Worm (Caenorhabditis elegans) whole organism, young adult: ENCODE results near the gene arrd-25.
A peak's percentile ranks its signal among the peaks of the same experiment; 100 is the strongest.

ENCODE experiments used
- F49E8.2 ChIP-seq: sonication (generic microtip); optimal IDR thresholded peaks from 3 replicates; lab custom pipeline; 2017; ENCODE audit warnings: missing genetic modification characterization, mild to moderate bottlenecking, missing compliant biosample characterization, antibody characterized with exemption, moderate library complexity; ENCODE audit not compliant: insufficient read depth
- F52B5.7 ChIP-seq: sonication (generic microtip); optimal IDR thresholded peaks from 2 replicates; lab custom pipeline; 2016; ENCODE audit warnings: mild to moderate bottlenecking, missing genetic modification characterization, missing compliant biosample characterization
- F55B11.4 ChIP-seq: sonication (generic microtip); optimal IDR thresholded peaks from 2 replicates; lab custom pipeline; 2016; ENCODE audit warnings: missing compliant biosample characterization, missing genetic modification characterization, borderline replicate concordance; ENCODE audit not compliant: insufficient read depth
- F57A8.1 ChIP-seq: fragments of 200-800 bp; sonication (Bioruptor generic); optimal IDR thresholded peaks from 2 replicates; lab custom pipeline; 2018; ENCODE audit warnings: mild to moderate bottlenecking, missing genetic modification characterization, moderate library complexity, missing compliant biosample characterization
- T26A5.8 ChIP-seq: sonication (generic microtip); optimal IDR thresholded peaks from 2 replicates; lab custom pipeline; 2016; ENCODE audit warnings: missing genetic modification characterization, missing compliant biosample characterization
- Y67H2A.10 ChIP-seq: fragments of 200-800 bp; sonication (Bioruptor generic); conservative IDR thresholded peaks from 2 replicates; pipeline ENCODE4 v1.3.6; 2022; ENCODE audit warnings: missing genetic modification reagents, missing genetic modification characterization, missing compliant biosample characterization
- Y79H2A.3 ChIP-seq: fragments of 200-800 bp; sonication (Bioruptor generic); conservative IDR thresholded peaks from 2 replicates; pipeline ENCODE4 v1.3.6; 2022; ENCODE audit warnings: missing genetic modification reagents, missing genetic modification characterization, missing compliant biosample characterization
- Y95B8A.8 ChIP-seq: fragments of 200-800 bp; sonication (Bioruptor generic); IDR thresholded peaks from 2 replicates; pipeline ENCODE4 v1.3.6; 2022; ENCODE audit warnings: missing genetic modification reagents, missing genetic modification characterization, missing compliant biosample characterization
- ccch-3 ChIP-seq: fragments of 200-800 bp; sonication (Bioruptor generic); optimal IDR thresholded peaks from 2 replicates; lab custom pipeline; 2018; ENCODE audit warnings: mild to moderate bottlenecking, missing genetic modification characterization, missing compliant biosample characterization
- cebp-1 ChIP-seq, 2 experiments: fragments of 200-800 bp in 1 of 2; sonication (Bioruptor generic) in 1 of 2; sonication (generic microtip) in 1 of 2; IDR thresholded peaks in 1 of 2; optimal IDR thresholded peaks in 1 of 2; 2 replicates each; pipeline versions ENCODE4 v1.3.6 to Lab custom; 2017 to 2022; ENCODE audit warnings: missing compliant biosample characterization in 2 of 2, missing genetic modification characterization in 2 of 2, mild to moderate bottlenecking in 1 of 2, missing genetic modification reagents in 1 of 2, moderate library complexity in 1 of 2
- cebp-2 ChIP-seq: fragments of 200-800 bp; sonication (Bioruptor generic); IDR thresholded peaks from 2 replicates; pipeline ENCODE4 v1.3.6; 2022; ENCODE audit warnings: missing genetic modification characterization, missing compliant biosample characterization
- ceh-27 ChIP-seq: fragments of 200-800 bp; sonication (Bioruptor generic); optimal IDR thresholded peaks from 2 replicates; lab custom pipeline; 2018; ENCODE audit warnings: mild to moderate bottlenecking, missing genetic modification characterization, moderate library complexity, missing compliant biosample characterization
- ceh-58 ChIP-seq: fragments of 200-800 bp; sonication (Bioruptor generic); IDR thresholded peaks from 2 replicates; pipeline ENCODE4 v1.3.6; 2022; ENCODE audit warnings: missing genetic modification characterization, missing compliant biosample characterization
- die-1 ChIP-seq: sonication (generic microtip); optimal IDR thresholded peaks from 2 replicates; lab custom pipeline; 2016; ENCODE audit warnings: missing genotype, mild to moderate bottlenecking, missing genetic modification characterization, missing compliant biosample characterization
- efl-1 ChIP-seq: fragments of 150-350 bp; optimal IDR thresholded peaks from 2 replicates; lab custom pipeline; 2014; ENCODE audit warnings: missing biosample characterization, missing genetic modification reagents, missing genetic modification characterization
- ets-4 ChIP-seq: fragments of 200-800 bp; sonication (Bioruptor generic); optimal IDR thresholded peaks from 2 replicates; lab custom pipeline; 2018; ENCODE audit warnings: mild to moderate bottlenecking, missing genetic modification characterization, missing compliant biosample characterization
- hmg-1.2 ChIP-seq: fragments of 200-800 bp; sonication (Bioruptor generic); IDR thresholded peaks from 2 replicates; pipeline ENCODE4 v1.3.6; 2022; ENCODE audit warnings: missing genetic modification reagents, missing genetic modification characterization, missing compliant biosample characterization
- hmg-20 ChIP-seq: fragments of 200-800 bp; sonication (Bioruptor generic); IDR thresholded peaks from 2 replicates; pipeline ENCODE4 v1.3.6; 2022; ENCODE audit warnings: missing genetic modification reagents, missing genetic modification characterization, missing compliant biosample characterization
- lin-26 ChIP-seq: fragments of 200-800 bp; sonication (Bioruptor generic); IDR thresholded peaks from 2 replicates; pipeline ENCODE4 v1.3.6; 2022; ENCODE audit warnings: missing genetic modification reagents, missing genetic modification characterization, missing compliant biosample characterization
- lin-54 ChIP-seq: fragments of 200-800 bp; sonication (Bioruptor generic); optimal IDR thresholded peaks from 2 replicates; lab custom pipeline; 2018; ENCODE audit warnings: mild to moderate bottlenecking, missing genetic modification characterization, missing compliant biosample characterization
- lsy-27 ChIP-seq: sonication (generic microtip); optimal IDR thresholded peaks from 2 replicates; lab custom pipeline; 2017; ENCODE audit warnings: missing genetic modification characterization, mild to moderate bottlenecking, missing compliant biosample characterization, antibody characterized with exemption, missing genotype, borderline replicate concordance; ENCODE audit not compliant: insufficient read depth
- mcd-1 ChIP-seq: fragments of 200-800 bp; sonication (Bioruptor generic); IDR thresholded peaks from 2 replicates; pipeline ENCODE4 v1.3.6; 2022; ENCODE audit warnings: missing genetic modification reagents, missing genetic modification characterization, missing compliant biosample characterization
- mel-28 ChIP-seq: sonication (generic microtip); optimal IDR thresholded peaks from 2 replicates; lab custom pipeline; 2016; ENCODE audit warnings: borderline replicate concordance, mild to moderate bottlenecking, missing genetic modification characterization, missing compliant biosample characterization
- mes-4 ChIP-seq: sonication (generic microtip); optimal IDR thresholded peaks from 2 replicates; lab custom pipeline; 2016; ENCODE audit warnings: missing genotype, missing genetic modification characterization, missing compliant biosample characterization
- nfya-2 ChIP-seq: fragments of 200-800 bp; sonication (Bioruptor generic); IDR thresholded peaks from 2 replicates; pipeline ENCODE4 v1.3.6; 2022; ENCODE audit warnings: missing genetic modification reagents, missing genetic modification characterization, missing compliant biosample characterization
- nhr-120 ChIP-seq: fragments of 200-800 bp; sonication (Bioruptor generic); IDR thresholded peaks from 2 replicates; pipeline ENCODE4 v1.3.6; 2022; ENCODE audit warnings: missing genetic modification characterization, missing compliant biosample characterization
- nhr-90 ChIP-seq: sonication (generic microtip); optimal IDR thresholded peaks from 2 replicates; lab custom pipeline; 2016; ENCODE audit warnings: missing genotype, mild to moderate bottlenecking, missing genetic modification characterization, missing compliant biosample characterization
- pbrm-1 ChIP-seq: fragments of 200-800 bp; sonication (Bioruptor generic); IDR thresholded peaks from 2 replicates; pipeline ENCODE4 v1.3.6; 2022; ENCODE audit warnings: missing genetic modification reagents, missing genetic modification characterization, missing compliant biosample characterization
- rcor-1 ChIP-seq: fragments of 200-800 bp; sonication (Bioruptor generic); IDR thresholded peaks from 2 replicates; pipeline ENCODE4 v1.3.6; 2022; ENCODE audit warnings: missing genetic modification reagents, missing genetic modification characterization, missing compliant biosample characterization
- snpc-1.3 ChIP-seq: sonication (generic microtip); optimal IDR thresholded peaks from 2 replicates; lab custom pipeline; 2017; ENCODE audit warnings: missing genetic modification characterization, mild to moderate bottlenecking, missing compliant biosample characterization, antibody characterized with exemption, moderate library complexity, missing genotype, missing genetic modification reagents; ENCODE audit not compliant: insufficient read depth
- somi-1 ChIP-seq: fragments of 200-800 bp; sonication (Bioruptor generic); optimal IDR thresholded peaks from 2 replicates; lab custom pipeline; 2018; ENCODE audit warnings: mild to moderate bottlenecking, missing genetic modification characterization, missing compliant biosample characterization
- sptf-2 ChIP-seq: fragments of 200-800 bp; sonication (Bioruptor generic); optimal IDR thresholded peaks from 2 replicates; lab custom pipeline; 2018; ENCODE audit warnings: mild to moderate bottlenecking, missing genetic modification characterization, missing compliant biosample characterization
- tbp1 ChIP-seq: fragments of 200-800 bp; sonication (Bioruptor generic); optimal IDR thresholded peaks from 2 replicates; lab custom pipeline; 2018; ENCODE audit warnings: mild to moderate bottlenecking, missing genetic modification characterization, missing compliant biosample characterization
- unc-62 ChIP-seq: fragments of 150-350 bp; optimal IDR thresholded peaks from 2 replicates; lab custom pipeline; 2014; ENCODE audit warnings: missing biosample characterization, missing genetic modification reagents, missing genetic modification characterization
- ztf-18 ChIP-seq: sonication (generic microtip); optimal IDR thresholded peaks from 2 replicates; lab custom pipeline; 2016; ENCODE audit warnings: missing genotype, mild to moderate bottlenecking, missing genetic modification characterization, missing compliant biosample characterization
- ztf-22 ChIP-seq: fragments of 200-800 bp; sonication (Bioruptor generic); optimal IDR thresholded peaks from 2 replicates; lab custom pipeline; 2018; ENCODE audit warnings: mild to moderate bottlenecking, missing genetic modification characterization, moderate library complexity, missing compliant biosample characterization
- ztf-3 ChIP-seq: fragments of 200-800 bp; sonication (Bioruptor generic); optimal IDR thresholded peaks from 2 replicates; lab custom pipeline; 2018; ENCODE audit warnings: mild to moderate bottlenecking, missing genetic modification characterization, missing compliant biosample characterization

Gene arrd-25

DNA sequence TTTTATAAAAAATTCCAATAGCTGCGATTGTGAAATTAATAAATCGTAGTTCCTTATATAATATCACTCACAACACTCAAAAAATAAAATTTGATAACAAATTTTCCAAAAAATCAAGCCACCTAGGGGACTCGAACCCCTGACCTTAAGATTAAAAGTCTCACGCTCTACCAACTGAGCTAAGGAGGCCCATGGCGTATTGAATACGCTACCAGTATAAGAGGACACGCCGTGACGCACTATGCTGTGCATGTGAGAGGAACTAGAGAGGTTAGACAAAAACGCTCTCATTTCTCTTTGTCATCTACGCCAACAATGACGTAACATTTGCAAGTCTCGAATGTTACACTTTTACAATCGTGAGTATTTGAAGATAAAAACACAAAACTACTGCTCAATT lies 30.2 kb downstream of the arrd-25 start (continued):
- peak; percentile 97 for TF ChIP-seq die-1 (tag; lab: Kevin White, UChicago)
- TF ChIP-seq efl-1 (GFP tag; lab: Kevin White, UChicago) = no peak
- TF ChIP-seq nfya-2 (GFP tag; lab: Robert Waterston, UW) = no peak
- TF ChIP-seq Y95B8A.8 (GFP tag; lab: Robert Waterston, UW) = peak; percentile 74; the same call in 1 of the 2 replicates
- peak; percentile 30 for TF ChIP-seq F49E8.2 (tag; lab: Kevin White, UChicago)
- TF ChIP-seq mel-28 (tag; lab: Kevin White, UChicago) = peak; percentile 77
- TF ChIP-seq mcd-1 (GFP tag; lab: Robert Waterston, UW) = no peak; the same call in none of the 2 replicates
- TF ChIP-seq F57A8.1 (GFP tag; lab: Kevin White, UChicago) = peak; percentile 38
- peak; percentile 94; the same call in 1 of the 2 replicates for TF ChIP-seq ceh-58 (GFP tag; lab: Robert Waterston, UW)
- TF ChIP-seq Y79H2A.3 (GFP tag; lab: Robert Waterston, UW) = peak; percentile 89
- TF ChIP-seq lsy-27 (tag; lab: Kevin White, UChicago) = no peak
- TF ChIP-seq sptf-2 (GFP tag; lab: Kevin White, UChicago) = peak; percentile 25
- peak; percentile 84 for TF ChIP-seq ceh-27 (GFP tag; lab: Kevin White, UChicago)
- TF ChIP-seq cebp-1 (GFP tag; IDR thresholded peaks at IDR 0.05; lab: Robert Waterston, UW) = peak; percentile 77
- peak; percentile 90 for TF ChIP-seq cebp-1 (tag; optimal IDR thresholded peaks at IDR 0.05; lab: Kevin White, UChicago)
- peak; percentile 92 for TF ChIP-seq snpc-1.3
- peak; percentile 98 for TF ChIP-seq tbp1 (GFP tag; lab: Kevin White, UChicago)
- TF ChIP-seq ets-4 (GFP tag; lab: Kevin White, UChicago) = peak; percentile 36
- peak; percentile 73 for TF ChIP-seq mes-4 (tag; lab: Kevin White, UChicago)
- peak; percentile 83 for TF ChIP-seq ztf-18 (tag; lab: Kevin White, UChicago)
- peak; percentile 87 for TF ChIP-seq T26A5.8
- peak; percentile 99 for TF ChIP-seq lin-26
- peak; percentile 92 for TF ChIP-seq cebp-2 (GFP tag; lab: Robert Waterston, UW)
- TF ChIP-seq F55B11.4 (tag; lab: Kevin White, UChicago) = no peak
- peak; percentile 61 for TF ChIP-seq ztf-3
- TF ChIP-seq F52B5.7 (tag; lab: Kevin White, UChicago) = peak; percentile 95
- peak; percentile 85 for TF ChIP-seq ztf-22 (GFP tag; lab: Kevin White, UChicago)
- TF ChIP-seq nhr-90 (tag; lab: Kevin White, UChicago) = peak; percentile 92
- TF ChIP-seq somi-1 (GFP tag; lab: Kevin White, UChicago) = peak; percentile 90
- no peak for TF ChIP-seq unc-62
- TF ChIP-seq pbrm-1 (GFP tag; lab: Robert Waterston, UW) = peak; percentile 94
- TF ChIP-seq lin-54 (GFP tag; lab: Kevin White, UChicago) = peak; percentile 74
- TF ChIP-seq Y67H2A.10 (GFP tag; lab: Robert Waterston, UW) = peak; percentile 48
- TF ChIP-seq rcor-1 (GFP tag; lab: Robert Waterston, UW) = peak; percentile 93
- TF ChIP-seq nhr-120 (GFP tag; lab: Robert Waterston, UW) = no peak
- peak; percentile 91 for TF ChIP-seq hmg-1.2 (GFP tag; lab: Robert Waterston, UW)
- peak; percentile 65 for TF ChIP-seq ccch-3 (GFP tag; lab: Kevin White, UChicago)

DNA sequence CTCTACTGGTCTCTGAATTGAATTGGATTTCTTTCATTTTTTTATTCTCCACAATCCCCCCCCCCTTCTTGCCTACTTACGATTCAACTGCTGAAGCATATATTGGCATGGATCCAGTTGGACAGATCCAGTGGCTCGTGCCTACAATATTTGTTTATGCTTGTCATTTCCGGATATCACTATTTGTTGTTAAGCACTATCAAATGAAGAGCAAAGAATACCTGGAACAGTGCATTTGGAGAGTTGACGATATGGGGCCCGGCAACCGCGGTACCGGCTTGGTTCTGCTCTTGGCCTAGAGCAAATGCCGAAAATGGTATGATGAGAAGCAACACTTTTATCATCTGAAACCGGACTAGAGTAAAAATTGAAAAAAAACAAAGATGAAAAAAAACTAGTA lies 34.0 kb downstream of the arrd-25 start, which contains the start of gene lgc-21:
lgc-21 (minus strand) TSS at position 344 of the 400 bp plus-strand sequence.
- TF ChIP-seq lin-26 (0 out of 2 replicates have a peak, but pooled peaks have one; percentile 13), hmg-20 (GFP tag; lab: Robert Waterston, UW) (no peak)
- TF ChIP-seq, all 124 proteins: peak for 1
